Fruit fly (Drosophila melanogaster): ENCODE results near the gene dib.

DNA sequence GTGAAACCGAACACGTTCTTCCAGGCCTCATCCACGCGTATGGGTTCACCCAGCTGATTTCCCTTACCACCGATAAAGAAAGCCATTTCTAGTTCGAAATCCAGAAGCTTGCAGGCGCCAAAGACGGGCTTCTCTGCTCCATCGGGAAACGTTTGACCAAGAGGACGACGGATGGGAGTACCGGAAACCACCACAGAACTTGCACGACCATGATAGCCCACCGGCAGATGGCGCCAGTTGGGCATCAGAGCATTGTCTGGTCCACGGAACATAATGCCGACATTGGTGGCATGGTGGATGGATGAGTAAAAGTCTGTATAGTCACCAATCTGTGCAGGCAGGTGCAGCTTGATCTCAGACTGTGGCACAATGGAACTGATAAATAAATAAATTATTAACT is 10.6 kb downstream of the dib start:
- no peak for TF ChIP-seq Snoo (tag; optimal IDR thresholded peaks at IDR 0.05)
- TF ChIP-seq fd96Ca (GFP tag; IDR thresholded peaks at IDR 0.05) = no peak
- TF ChIP-seq CG12605 (GFP tag; IDR thresholded peaks at IDR 0.05) = no peak
- no peak for TF ChIP-seq CG8301 (tag; optimal IDR thresholded peaks at IDR 0.05)
- no peak for TF ChIP-seq CG10348 (GFP tag; IDR thresholded peaks at IDR 0.05)
- TF ChIP-seq CG15710 (tag; optimal IDR thresholded peaks at IDR 0.05) = no peak
- TF ChIP-seq Pif1B (GFP tag; optimal IDR thresholded peaks at IDR 0.05) = no peak
- TF ChIP-seq CG17806 (tag; optimal IDR thresholded peaks at IDR 0.05) = no peak
- no peak for TF ChIP-seq EcR (GFP tag; optimal IDR thresholded peaks at IDR 0.05)
- no peak for TF ChIP-seq gl (tag; optimal IDR thresholded peaks at IDR 0.05)
- no peak for TF ChIP-seq CG34367 (tag; optimal IDR thresholded peaks at IDR 0.05)
- no peak for TF ChIP-seq D1 (tag; optimal IDR thresholded peaks at IDR 0.05)
- TF ChIP-seq CG13204 (GFP tag; optimal IDR thresholded peaks at IDR 0.05) = no peak

All from whole organism, pupa.